Fruit fly (Drosophila melanogaster) whole organism, embryonic: ENCODE data around the gene Gycbeta100B.

Experiments used
- Bdp1 ChIP-seq: fragments of 200-800 bp; sonication (Bioruptor generic); optimal IDR thresholded peaks from 3 replicates; lab custom pipeline; 2016; ENCODE audit warnings: missing biosample characterization, missing genetic modification characterization
- CG10147 ChIP-seq: fragments of 200-800 bp; sonication (Bioruptor generic); optimal IDR thresholded peaks from 2 replicates; lab custom pipeline; 2019; ENCODE audit warnings: missing biosample characterization, mild to moderate bottlenecking, missing genetic modification characterization, moderate library complexity
- CG11723 ChIP-seq: fragments of 200-800 bp; sonication (Bioruptor generic); optimal IDR thresholded peaks from 2 replicates; lab custom pipeline; 2017; ENCODE audit warnings: missing biosample characterization, mild to moderate bottlenecking, missing genetic modification characterization
- CG12659 ChIP-seq: fragments of 200-800 bp; sonication (Bioruptor generic); optimal IDR thresholded peaks from 3 replicates; lab custom pipeline; 2017; ENCODE audit warnings: mild to moderate bottlenecking, missing biosample characterization, missing genetic modification reagents, missing genetic modification characterization
- CG13296 ChIP-seq: fragments of 200-800 bp; sonication (Bioruptor generic); optimal IDR thresholded peaks from 3 replicates; lab custom pipeline; 2018; ENCODE audit warnings: missing biosample characterization, mild to moderate bottlenecking, missing genetic modification characterization
- CG14710 ChIP-seq: fragments of 200-800 bp; sonication (Bioruptor generic); optimal IDR thresholded peaks from 3 replicates; lab custom pipeline; 2019; ENCODE audit warnings: missing biosample characterization, mild to moderate bottlenecking, missing genetic modification characterization, moderate library complexity
- CG15011 ChIP-seq: fragments of 200-800 bp; sonication (Bioruptor generic); optimal IDR thresholded peaks from 3 replicates; lab custom pipeline; 2018; ENCODE audit warnings: missing biosample characterization, mild to moderate bottlenecking, missing genetic modification characterization
- CG15479 ChIP-seq: fragments of 200-800 bp; sonication (Bioruptor generic); optimal IDR thresholded peaks from 3 replicates; lab custom pipeline; 2019; ENCODE audit warnings: missing biosample characterization, mild to moderate bottlenecking, missing genetic modification characterization, moderate library complexity
- CG17186 ChIP-seq: fragments of 200-800 bp; sonication (Bioruptor generic); optimal IDR thresholded peaks from 3 replicates; lab custom pipeline; 2017; ENCODE audit warnings: missing biosample characterization, missing genetic modification reagents, missing genetic modification characterization
- CG17359 ChIP-seq: fragments of 200-800 bp; sonication (Bioruptor generic); optimal IDR thresholded peaks from 3 replicates; lab custom pipeline; 2018; ENCODE audit warnings: missing biosample characterization, mild to moderate bottlenecking, missing genetic modification characterization, moderate library complexity
- CG17802 ChIP-seq: fragments of 200-800 bp; sonication (Bioruptor generic); optimal IDR thresholded peaks from 2 replicates; lab custom pipeline; 2018; ENCODE audit warnings: missing biosample characterization, mild to moderate bottlenecking, missing genetic modification characterization, moderate library complexity
- CG17912 ChIP-seq: fragments of 200-800 bp; sonication (Bioruptor generic); optimal IDR thresholded peaks from 2 replicates; lab custom pipeline; 2018; ENCODE audit warnings: missing biosample characterization, mild to moderate bottlenecking, missing genetic modification characterization
- CG2712 ChIP-seq: fragments of 200-800 bp; optimal IDR thresholded peaks from 3 replicates; lab custom pipeline; 2019; ENCODE audit warnings: missing biosample characterization, mild to moderate bottlenecking, missing genetic modification characterization, moderate library complexity
- CG33213 ChIP-seq: fragments of 200-800 bp; sonication (Bioruptor generic); optimal IDR thresholded peaks from 3 replicates; lab custom pipeline; 2016; ENCODE audit warnings: missing biosample characterization, missing genetic modification characterization
- CG3407 ChIP-seq: fragments of 200-800 bp; sonication (Bioruptor generic); optimal IDR thresholded peaks from 2 replicates; lab custom pipeline; 2018; ENCODE audit warnings: missing biosample characterization, mild to moderate bottlenecking, missing genetic modification characterization
- CG5180 ChIP-seq: fragments of 200-800 bp; sonication (Bioruptor generic); optimal IDR thresholded peaks from 3 replicates; lab custom pipeline; 2017; ENCODE audit warnings: missing biosample characterization, missing genetic modification characterization, mild to moderate bottlenecking, moderate library complexity, missing genetic modification reagents
- CG5245 ChIP-seq: fragments of 200-800 bp; sonication (Bioruptor generic); optimal IDR thresholded peaks from 3 replicates; lab custom pipeline; 2016; ENCODE audit warnings: missing biosample characterization, missing genetic modification characterization
- CG6272 ChIP-seq: fragments of 200-800 bp; sonication (Bioruptor generic); IDR thresholded peaks from 2 replicates; pipeline ENCODE4 v1.3.6; 2022; ENCODE audit warnings: missing biosample characterization, missing genetic modification characterization
- CG9797 ChIP-seq: fragments of 200-800 bp; sonication (Bioruptor generic); optimal IDR thresholded peaks from 3 replicates; lab custom pipeline; 2018; ENCODE audit warnings: missing biosample characterization, mild to moderate bottlenecking, missing genetic modification characterization
- CrebB ChIP-seq: fragments of 200-800 bp; sonication (Bioruptor generic); optimal IDR thresholded peaks from 3 replicates; lab custom pipeline; 2018; ENCODE audit warnings: missing biosample characterization, mild to moderate bottlenecking, missing genetic modification characterization
- D ChIP-seq, 2 experiments: fragments of 200-800 bp in 1 of 2; fragments of >200 bp in 1 of 2; sonication (Bioruptor generic) in 1 of 2; optimal IDR thresholded peaks; 2 replicates in 1 of 2; 3 replicates in 1 of 2; lab custom pipeline; 2017; ENCODE audit warnings: mild to moderate bottlenecking in 1 of 2, missing biosample characterization in 1 of 2, missing genetic modification characterization in 1 of 2, missing genetic modification reagents in 1 of 2
- D19B ChIP-seq: fragments of 200-800 bp; sonication (Bioruptor generic); optimal IDR thresholded peaks from 2 replicates; lab custom pipeline; 2017; ENCODE audit warnings: missing biosample characterization, mild to moderate bottlenecking, missing genetic modification characterization
- Doc3 ChIP-seq: fragments of 200-800 bp; sonication (Bioruptor generic); IDR thresholded peaks from 3 replicates; pipeline ENCODE4 v1.3.6; 2022; ENCODE audit warnings: missing biosample characterization, missing genetic modification characterization; ENCODE audit not compliant: partially characterized antibody
- Hey ChIP-seq: fragments of 200-800 bp; sonication (Bioruptor generic); optimal IDR thresholded peaks from 3 replicates; lab custom pipeline; 2018; ENCODE audit warnings: missing biosample characterization, mild to moderate bottlenecking, missing genetic modification characterization
- MESR4 ChIP-seq: fragments of 200-800 bp; sonication (Bioruptor generic); optimal IDR thresholded peaks from 2 replicates; lab custom pipeline; 2018; ENCODE audit warnings: missing biosample characterization, mild to moderate bottlenecking, missing genetic modification characterization, moderate library complexity
- Sry-β ChIP-seq: fragments of 200-800 bp; sonication (Bioruptor generic); optimal IDR thresholded peaks from 2 replicates; lab custom pipeline; 2018; ENCODE audit warnings: missing biosample characterization, mild to moderate bottlenecking, missing genetic modification characterization, moderate library complexity
- YL-1 ChIP-seq: fragments of 200-800 bp; sonication (Bioruptor generic); optimal IDR thresholded peaks from 3 replicates; lab custom pipeline; 2017; ENCODE audit warnings: missing biosample characterization, mild to moderate bottlenecking, missing genetic modification characterization
- az2 ChIP-seq: fragments of 200-800 bp; sonication (Bioruptor generic); optimal IDR thresholded peaks from 3 replicates; lab custom pipeline; 2016; ENCODE audit warnings: missing biosample characterization, missing genetic modification characterization
- btn ChIP-seq: fragments of 200-800 bp; sonication (Bioruptor generic); optimal IDR thresholded peaks from 2 replicates; lab custom pipeline; 2016; ENCODE audit warnings: missing biosample characterization, missing genetic modification characterization
- caup ChIP-seq: fragments of 200-800 bp; sonication (Bioruptor generic); optimal IDR thresholded peaks from 3 replicates; lab custom pipeline; 2017; ENCODE audit warnings: missing biosample characterization, mild to moderate bottlenecking, missing genetic modification characterization, moderate library complexity; ENCODE audit not compliant: severe bottlenecking
- chif ChIP-seq, 2 experiments: fragments of 200-800 bp; sonication (Bioruptor generic); optimal IDR thresholded peaks; 3 replicates each; lab custom pipeline; 2016; ENCODE audit warnings: missing biosample characterization in 2 of 2, missing genetic modification characterization in 2 of 2
- dmrt11E ChIP-seq: fragments of 200-800 bp; sonication (Bioruptor generic); optimal IDR thresholded peaks from 3 replicates; lab custom pipeline; 2018; ENCODE audit warnings: missing biosample characterization, mild to moderate bottlenecking, missing genetic modification characterization, moderate library complexity
- ftz-f1 ChIP-seq: fragments of 200-800 bp; sonication (Bioruptor generic); optimal IDR thresholded peaks from 2 replicates; lab custom pipeline; 2016; ENCODE audit warnings: missing biosample characterization, missing genetic modification characterization
- gro ChIP-seq: fragments of 200-800 bp; sonication (Bioruptor generic); optimal IDR thresholded peaks from 2 replicates; lab custom pipeline; 2016; ENCODE audit warnings: missing biosample characterization, missing genetic modification characterization
- ham ChIP-seq: fragments of 200-800 bp; sonication (Bioruptor generic); IDR thresholded peaks from 2 replicates; pipeline ENCODE4 v1.3.6; 2022; ENCODE audit warnings: missing biosample characterization, missing genetic modification characterization
- jumu ChIP-seq: fragments of 200-800 bp; sonication (Bioruptor generic); optimal IDR thresholded peaks from 3 replicates; lab custom pipeline; 2016; ENCODE audit warnings: missing biosample characterization, missing genetic modification characterization
- nom ChIP-seq: fragments of 200-800 bp; sonication (Bioruptor generic); optimal IDR thresholded peaks from 2 replicates; lab custom pipeline; 2017; ENCODE audit warnings: missing biosample characterization, missing genetic modification characterization, mild to moderate bottlenecking, moderate library complexity, missing genetic modification reagents
- onecut ChIP-seq: fragments of 200-800 bp; sonication (Bioruptor generic); IDR thresholded peaks from 2 replicates; pipeline ENCODE4 v1.3.6; 2022; ENCODE audit warnings: missing biosample characterization, missing genetic modification characterization
- p53 ChIP-seq: fragments of 200-800 bp; sonication (Bioruptor generic); optimal IDR thresholded peaks from 2 replicates; lab custom pipeline; 2016; ENCODE audit warnings: missing biosample characterization, missing genetic modification characterization
- pfk ChIP-seq: fragments of 200-800 bp; sonication (Bioruptor generic); optimal IDR thresholded peaks from 2 replicates; lab custom pipeline; 2018; ENCODE audit warnings: missing biosample characterization, mild to moderate bottlenecking, missing genetic modification characterization, moderate library complexity
- pho ChIP-seq: fragments of 200-800 bp; sonication (Bioruptor generic); optimal IDR thresholded peaks from 2 replicates; lab custom pipeline; 2016; ENCODE audit warnings: missing biosample characterization, missing genetic modification characterization
- pum ChIP-seq: fragments of 200-800 bp; sonication (Bioruptor generic); optimal IDR thresholded peaks from 2 replicates; lab custom pipeline; 2016; ENCODE audit warnings: missing biosample characterization, missing genetic modification characterization
- repo ChIP-seq: fragments of 200-800 bp; sonication (Bioruptor generic); optimal IDR thresholded peaks from 2 replicates; lab custom pipeline; 2016; ENCODE audit warnings: missing biosample characterization, missing genetic modification characterization
- sc ChIP-seq, 3 experiments: fragments of >200 bp in 2 of 3; fragments of 200-800 bp in 1 of 3; sonication (Bioruptor generic) in 1 of 3; optimal IDR thresholded peaks; 2 replicates in 2 of 3; 3 replicates in 1 of 3; lab custom pipeline; 2017; ENCODE audit warnings: mild to moderate bottlenecking in 1 of 3, missing biosample characterization in 1 of 3, missing genetic modification characterization in 1 of 3, missing genetic modification reagents in 1 of 3
- schlank ChIP-seq: fragments of 200-800 bp; sonication (Bioruptor generic); optimal IDR thresholded peaks from 2 replicates; lab custom pipeline; 2018; ENCODE audit warnings: missing biosample characterization, mild to moderate bottlenecking, missing genetic modification characterization
- trem ChIP-seq: fragments of 200-800 bp; optimal IDR thresholded peaks from 3 replicates; lab custom pipeline; 2019; ENCODE audit warnings: missing biosample characterization, mild to moderate bottlenecking, missing genetic modification characterization, moderate library complexity
- vfl ChIP-seq: fragments of 200-800 bp; sonication (Bioruptor generic); optimal IDR thresholded peaks from 2 replicates; lab custom pipeline; 2016; ENCODE audit warnings: missing biosample characterization, missing genetic modification characterization
- wek ChIP-seq: fragments of 200-800 bp; sonication (Bioruptor generic); optimal IDR thresholded peaks from 3 replicates; lab custom pipeline; 2018; ENCODE audit warnings: missing biosample characterization, mild to moderate bottlenecking, missing genetic modification characterization, moderate library complexity
- zfh2 ChIP-seq: fragments of 200-800 bp; sonication (Bioruptor generic); optimal IDR thresholded peaks from 2 replicates; lab custom pipeline; 2016; ENCODE audit warnings: missing biosample characterization, missing genetic modification characterization

The Gycbeta100B gene

DNA sequence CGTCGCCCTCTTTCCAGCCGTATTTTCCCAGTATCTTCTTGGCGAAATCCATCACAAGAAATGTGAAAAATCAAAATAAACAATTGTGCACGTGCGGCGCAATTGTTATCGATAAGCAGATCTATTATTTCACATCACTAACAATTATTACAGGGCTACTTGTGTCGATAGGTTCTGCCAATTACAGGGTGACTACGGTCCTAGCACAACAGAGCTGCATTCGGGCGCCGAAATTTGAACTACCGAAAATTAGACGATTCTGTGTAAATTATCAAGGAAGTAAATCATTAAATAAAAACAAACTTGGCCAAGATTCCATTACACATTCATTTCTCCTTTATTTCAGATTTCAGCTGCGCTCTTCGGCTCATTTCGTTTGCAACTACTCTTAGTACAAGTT lies 81.6 kb downstream of the Gycbeta100B start, which contains the start of gene CG15561 (continued):
- TF ChIP-seq D (optimal IDR thresholded peaks at IDR 0.05; lab: Kevin White, UChicago) (no peak), D (GFP tag; optimal IDR thresholded peaks at IDR 0.05; lab: Kevin White, UChicago) (no peak), CG10147 (peak; percentile 9), pfk (GFP tag; lab: Kevin White, UChicago) (peak; percentile 66), vfl (GFP tag; lab: Kevin White, UChicago) (peak; percentile 48), dmrt11E (peak; percentile 19), gro (GFP tag; lab: Kevin White, UChicago) (peak; percentile 87), zfh2 (GFP tag; lab: Kevin White, UChicago) (peak; percentile 35), sc (optimal IDR thresholded peaks at IDR 0.05; lab: Kevin White, UChicago) (no peak), sc (GFP tag; optimal IDR thresholded peaks at IDR 0.05; lab: Kevin White, UChicago) (peak; percentile 25), wek (GFP tag; lab: Kevin White, UChicago) (peak; percentile 53), MESR4 (peak; percentile 59), CG9797 (GFP tag; lab: Kevin White, UChicago) (peak; percentile 50), pho (GFP tag; lab: Kevin White, UChicago) (peak; percentile 2), CG11723 (GFP tag; lab: Kevin White, UChicago) (no peak), D19B (GFP tag; lab: Kevin White, UChicago) (peak; percentile 7), CG6272 (no peak), Doc3 (GFP tag; lab: Robert Waterston, UW) (no peak), chif (GFP tag; optimal IDR thresholded peaks at IDR 0.05; lab: Kevin White, UChicago) (peak; percentile 32 to 50), CG13296 (GFP tag; lab: Kevin White, UChicago) (peak; percentile 42), CG17186 (GFP tag; lab: Kevin White, UChicago) (peak; percentile 98), CrebB (tag; lab: Kevin White, UChicago) (peak; percentile 64), CG17359 (tag; lab: Kevin White, UChicago) (peak; percentile 37), pum (peak; percentile 35), CG3407 (peak; percentile 49), caup (GFP tag; lab: Kevin White, UChicago) (peak; percentile 73), nom (GFP tag; lab: Kevin White, UChicago) (peak; percentile 43), YL-1 (GFP tag; lab: Kevin White, UChicago) (peak; percentile 96), CG14710 (peak; percentile 51), onecut (GFP tag; lab: Robert Waterston, UW) (peak; percentile 71), Hey (tag; lab: Kevin White, UChicago) (peak; percentile 6), CG33213 (GFP tag; lab: Kevin White, UChicago) (peak; percentile 75), p53 (GFP tag; lab: Kevin White, UChicago) (no peak), CG12659 (peak; percentile 61), CG17912 (peak; percentile 73), repo (GFP tag; lab: Kevin White, UChicago) (no peak), ham (GFP tag; lab: Robert Waterston, UW) (no peak), ftz-f1 (peak; percentile 18), az2 (GFP tag; lab: Kevin White, UChicago) (peak; percentile 30), jumu (GFP tag; lab: Kevin White, UChicago) (peak; percentile 45), Bdp1 (GFP tag; lab: Kevin White, UChicago) (peak; percentile 50), Sry-β (GFP tag; lab: Kevin White, UChicago) (peak; percentile 22), CG2712 (tag; lab: Kevin White, UChicago) (peak; percentile 58), CG5180 (GFP tag; lab: Kevin White, UChicago) (no peak), CG17802 (tag; lab: Kevin White, UChicago) (peak; percentile 32), CG5245 (peak; percentile 3), schlank (tag; lab: Kevin White, UChicago) (no peak), CG15011 (GFP tag; lab: Kevin White, UChicago) (no peak), trem (tag; lab: Kevin White, UChicago) (peak; percentile 68), CG15479 (GFP tag; lab: Kevin White, UChicago) (peak; percentile 97), btn (GFP tag; lab: Kevin White, UChicago) (peak; percentile 50)
